Worm (Caenorhabditis elegans): Measurements from ENCODE around the gene F22H10.11.

Gene F22H10.11

ce11 chrX:16724954-16725353 is 37.1 kb upstream of the F22H10.11 start:
- TF ChIP-seq ceh-82 (tag; optimal IDR thresholded peaks at IDR 0.05) (no peak), ceh-28 (tag; optimal IDR thresholded peaks at IDR 0.05) (no peak), nhr-77 (tag; optimal IDR thresholded peaks at IDR 0.05) (no peak), elt-3 (tag; optimal IDR thresholded peaks at IDR 0.05) (no peak), ama-1 (optimal IDR thresholded peaks at IDR 0.05) (no peak), pha-4 (tag; optimal IDR thresholded peaks at IDR 0.05) (peak; percentile 38), nhr-23 (tag; optimal IDR thresholded peaks at IDR 0.05) (no peak), nhr-76 (tag; optimal IDR thresholded peaks at IDR 0.05) (no peak), snpc-4 (tag; optimal IDR thresholded peaks at IDR 0.05) (peak; percentile 6), ceh-16 (tag; optimal IDR thresholded peaks at IDR 0.05) (no peak), hmg-11 (tag; optimal IDR thresholded peaks at IDR 0.05) (no peak), skn-1 (tag; optimal IDR thresholded peaks at IDR 0.05) (no peak), nhr-43 (tag; optimal IDR thresholded peaks at IDR 0.05; ENCODE audit: poor library complexity, severe bottlenecking) (peak; percentile 29), elt-1 (tag; optimal IDR thresholded peaks at IDR 0.05) (no peak), elt-2 (tag; optimal IDR thresholded peaks at IDR 0.05) (peak; percentile 66), nhr-67 (tag; optimal IDR thresholded peaks at IDR 0.05) (no peak), nhr-11 (tag; optimal IDR thresholded peaks at IDR 0.05) (no peak), lsy-12 (tag; optimal IDR thresholded peaks at IDR 0.05) (no peak), mml-1 (tag; optimal IDR thresholded peaks at IDR 0.05) (no peak), fkh-10 (GFP tag; optimal IDR thresholded peaks at IDR 0.05) (no peak)

- no peak for TF ChIP-seq nhr-12 (tag; optimal IDR thresholded peaks at IDR 0.05)
- no peak for TF ChIP-seq sea-2 (GFP tag; optimal IDR thresholded peaks at IDR 0.05)
- TF ChIP-seq nhr-237 (tag; optimal IDR thresholded peaks at IDR 0.05), result no peak
- TF ChIP-seq ceh-28 (tag; optimal IDR thresholded peaks at IDR 0.05), result no peak
- no peak for TF ChIP-seq elt-1 (tag; optimal IDR thresholded peaks at IDR 0.05)
- no peak for TF ChIP-seq nhr-43 (tag; optimal IDR thresholded peaks at IDR 0.05; ENCODE audit: poor library complexity, severe bottlenecking)
- TF ChIP-seq jun-1 (tag; optimal IDR thresholded peaks at IDR 0.05), result no peak
- TF ChIP-seq snpc-4 (tag; optimal IDR thresholded peaks at IDR 0.05), result no peak
These were observed 34.1 kb upstream of the F22H10.11 start for ce11 chrX:16721930-16722329.

- no peak for TF ChIP-seq unc-62 (GFP tag; optimal IDR thresholded peaks at IDR 0.05)
- TF ChIP-seq pha-4 (tag; optimal IDR thresholded peaks at IDR 0.05), result no peak
- TF ChIP-seq ceh-9 (tag; optimal IDR thresholded peaks at IDR 0.05), result no peak
- no peak for TF ChIP-seq nhr-43 (tag; optimal IDR thresholded peaks at IDR 0.05; ENCODE audit: poor library complexity, severe bottlenecking)
- TF ChIP-seq unc-39 (tag; optimal IDR thresholded peaks at IDR 0.05), result no peak
- no peak for TF ChIP-seq skn-1 (tag; optimal IDR thresholded peaks at IDR 0.05)
- TF ChIP-seq aly-2 (tag; optimal IDR thresholded peaks at IDR 0.05), result no peak
- TF ChIP-seq fkh-10 (GFP tag; optimal IDR thresholded peaks at IDR 0.05), result no peak
- TF ChIP-seq eor-1 (tag; optimal IDR thresholded peaks at IDR 0.05), result no peak
- TF ChIP-seq ztf-4 (tag; optimal IDR thresholded peaks at IDR 0.05), result no peak
- no peak for TF ChIP-seq elt-3 (tag; optimal IDR thresholded peaks at IDR 0.05)
- TF ChIP-seq snpc-4 (tag; optimal IDR thresholded peaks at IDR 0.05), result no peak
These were observed 28.1 kb upstream of the F22H10.11 start for ce11 chrX:16715938-16716337.

ce11 chrX:16711381-16711780 is 23.5 kb upstream of the F22H10.11 start, which contains the start of gene lgc-53:
Gene lgc-53 (plus strand): TSS chrX:16711681.
- TF ChIP-seq ZK546.5 (tag; optimal IDR thresholded peaks at IDR 0.05) (no peak), egl-27 (tag; optimal IDR thresholded peaks at IDR 0.05) (no peak), nhr-237 (tag; optimal IDR thresholded peaks at IDR 0.05) (no peak), ceh-9 (tag; optimal IDR thresholded peaks at IDR 0.05) (no peak), nhr-11 (tag; optimal IDR thresholded peaks at IDR 0.05) (no peak), elt-2 (tag; optimal IDR thresholded peaks at IDR 0.05) (no peak), fkh-10 (GFP tag; optimal IDR thresholded peaks at IDR 0.05) (no peak), nhr-43 (tag; optimal IDR thresholded peaks at IDR 0.05; ENCODE audit: poor library complexity, severe bottlenecking) (no peak)

ce11 chrX:16705607-16706006 is 17.8 kb upstream of the F22H10.11 start:
- no peak for TF ChIP-seq pqm-1 (tag; optimal IDR thresholded peaks at IDR 0.05)
- TF ChIP-seq nhr-23 (tag; optimal IDR thresholded peaks at IDR 0.05), result no peak
- no peak for TF ChIP-seq nhr-237 (tag; optimal IDR thresholded peaks at IDR 0.05)
- no peak for TF ChIP-seq pha-4 (tag; optimal IDR thresholded peaks at IDR 0.05)
- no peak for TF ChIP-seq mdl-1 (tag; optimal IDR thresholded peaks at IDR 0.05)
- no peak for TF ChIP-seq ZK546.5 (tag; optimal IDR thresholded peaks at IDR 0.05)
- TF ChIP-seq fkh-10 (GFP tag; optimal IDR thresholded peaks at IDR 0.05), result no peak

All from whole organism, L3 larva.